Fruit fly (Drosophila melanogaster) whole organism: Measurements from ENCODE around the gene DIP-iota.

Experiments
- CG8478 ChIP-seq: fragments of >200 bp; optimal IDR thresholded peaks from 2 replicates; lab custom pipeline; 2018; ENCODE audit warnings: inconsistent platforms
- Dll ChIP-seq: fragments of >200 bp; optimal IDR thresholded peaks from 2 replicates; lab custom pipeline; 2017
- EcR ChIP-seq, 2 experiments: fragments of >200 bp; optimal IDR thresholded peaks; 2 replicates each; lab custom pipeline; 2017; ENCODE audit warnings: missing biosample characterization in 2 of 2, missing genetic modification characterization in 2 of 2, missing genetic modification reagents in 2 of 2
- pan ChIP-seq: fragments of >200 bp; optimal IDR thresholded peaks from 2 replicates; lab custom pipeline; 2017
- psq ChIP-seq: fragments of >200 bp; optimal IDR thresholded peaks from 2 replicates; lab custom pipeline; 2017
- usp ChIP-seq: fragments of >200 bp; optimal IDR thresholded peaks from 2 replicates; lab custom pipeline; 2017; ENCODE audit warnings: missing biosample characterization, missing genetic modification characterization, mixed read lengths

- TF ChIP-seq usp (GFP tag; lab: Kevin White, UChicago) (no peak), Dll (lab: Kevin White, UChicago) (no peak), pan (lab: Kevin White, UChicago) (no peak), EcR (GFP tag; optimal IDR thresholded peaks at IDR 0.05; lab: Kevin White, UChicago) (no peak), psq (lab: Kevin White, UChicago) (no peak), CG8478 (lab: Kevin White, UChicago) (no peak)
These were observed 531 bp upstream of the DIP-iota start for dm6 chr2L:6622031-6622430.
